Fruit fly (Drosophila melanogaster) whole organism, adult: ENCODE measurements around the gene Drak.

Source experiments
- CG11617 ChIP-seq: fragments of 200-800 bp; sonication (Bioruptor generic); optimal IDR thresholded peaks from 2 replicates; lab custom pipeline; 2017; ENCODE audit warnings: mild to moderate bottlenecking, missing biosample characterization, missing genetic modification reagents, missing genetic modification characterization
- cnc ChIP-seq, 2 experiments: fragments of >200 bp; optimal IDR thresholded peaks; 2 replicates each; lab custom pipeline; 2017

DNA sequence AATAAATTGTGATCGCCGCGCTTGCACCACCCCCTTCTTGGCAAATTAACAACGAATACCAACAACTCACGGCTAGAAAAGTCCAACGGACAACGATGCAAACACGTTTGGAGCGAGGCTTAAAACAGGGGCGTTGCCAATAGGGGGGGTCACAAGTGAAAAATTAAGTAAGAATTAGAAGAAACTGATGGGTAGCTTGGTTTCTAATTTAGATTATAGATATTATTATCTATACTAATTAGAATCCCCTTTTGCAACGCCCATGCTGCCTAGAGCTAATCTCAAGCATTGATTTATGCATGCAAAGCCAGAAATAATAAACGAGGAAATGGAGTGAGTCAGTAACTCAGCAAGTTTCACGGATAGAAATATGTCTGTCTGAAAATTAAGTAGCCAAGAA, 25.5 kb downstream of the Drak start:
- TF ChIP-seq cnc (optimal IDR thresholded peaks at IDR 0.05; lab: Kevin White, UChicago) (no peak), CG11617 (GFP tag; lab: Kevin White, UChicago) (no peak)
